Fruit fly (Drosophila melanogaster) whole organism, embryonic: ENCODE data around the gene CG13239.

Source experiments
- C15 ChIP-seq: fragments of 200-800 bp; sonication (Bioruptor generic); IDR thresholded peaks from 3 replicates; pipeline ENCODE4 v1.3.6; 2022; ENCODE audit warnings: missing biosample characterization, missing genetic modification characterization
- CG1233 ChIP-seq: fragments of 200-800 bp; sonication (Bioruptor generic); optimal IDR thresholded peaks from 4 replicates; lab custom pipeline; 2018; ENCODE audit warnings: missing biosample characterization, mild to moderate bottlenecking, missing genetic modification characterization
- CG14667 ChIP-seq: fragments of 200-800 bp; sonication (Bioruptor generic); IDR thresholded peaks from 2 replicates; pipeline ENCODE4 v1.3.6; 2022; ENCODE audit warnings: missing biosample characterization, missing genetic modification characterization
- CG1602 ChIP-seq: fragments of 200-800 bp; sonication (Bioruptor generic); optimal IDR thresholded peaks from 3 replicates; lab custom pipeline; 2016; ENCODE audit warnings: missing biosample characterization, missing genetic modification characterization
- CG18476 ChIP-seq: fragments of 200-800 bp; sonication (Bioruptor generic); optimal IDR thresholded peaks from 2 replicates; lab custom pipeline; 2016; ENCODE audit warnings: missing biosample characterization, mild to moderate bottlenecking, missing genetic modification characterization
- CG2116 ChIP-seq: fragments of 200-800 bp; sonication (Bioruptor generic); optimal IDR thresholded peaks from 3 replicates; lab custom pipeline; 2018; ENCODE audit warnings: missing biosample characterization, mild to moderate bottlenecking, missing genetic modification characterization
- CG2712 ChIP-seq: fragments of 200-800 bp; optimal IDR thresholded peaks from 3 replicates; lab custom pipeline; 2019; ENCODE audit warnings: missing biosample characterization, mild to moderate bottlenecking, missing genetic modification characterization, moderate library complexity
- CG6791 ChIP-seq: fragments of 200-800 bp; sonication (Bioruptor generic); IDR thresholded peaks from 3 replicates; pipeline ENCODE4 v1.3.6; 2022; ENCODE audit warnings: missing biosample characterization, missing genetic modification characterization; ENCODE audit not compliant: partially characterized antibody
- CG7271 ChIP-seq: fragments of 200-800 bp; sonication (Bioruptor generic); optimal IDR thresholded peaks from 2 replicates; lab custom pipeline; 2018; ENCODE audit warnings: missing biosample characterization, mild to moderate bottlenecking, missing genetic modification characterization, moderate library complexity
- CG7786 ChIP-seq: fragments of 200-800 bp; sonication (Bioruptor generic); optimal IDR thresholded peaks from 2 replicates; lab custom pipeline; 2016; ENCODE audit warnings: missing biosample characterization, missing genetic modification characterization
- CG7928 ChIP-seq: fragments of 200-800 bp; sonication (Bioruptor generic); optimal IDR thresholded peaks from 2 replicates; lab custom pipeline; 2017; ENCODE audit warnings: missing biosample characterization, mild to moderate bottlenecking, missing genetic modification characterization
- CG8765 ChIP-seq: fragments of 200-800 bp; sonication (Bioruptor generic); IDR thresholded peaks from 2 replicates; pipeline ENCODE4 v1.3.6; 2022; ENCODE audit warnings: missing biosample characterization, missing genetic modification characterization
- CkIIα-i1 ChIP-seq: fragments of 200-800 bp; sonication (Bioruptor generic); IDR thresholded peaks from 2 replicates; pipeline ENCODE4 v1.3.6; 2022; ENCODE audit warnings: missing biosample characterization, missing genetic modification characterization
- Dp ChIP-seq: fragments of 200-800 bp; sonication (Bioruptor generic); optimal IDR thresholded peaks from 2 replicates; lab custom pipeline; 2018; ENCODE audit warnings: missing biosample characterization, mild to moderate bottlenecking, missing genetic modification characterization, moderate library complexity
- Ets97D ChIP-seq: fragments of 200-800 bp; sonication (Bioruptor generic); optimal IDR thresholded peaks from 3 replicates; lab custom pipeline; 2016; ENCODE audit warnings: missing biosample characterization, missing genetic modification characterization
- HLH54F ChIP-seq: fragments of 200-800 bp; sonication (Bioruptor generic); optimal IDR thresholded peaks from 3 replicates; lab custom pipeline; 2016; ENCODE audit warnings: missing biosample characterization, missing genetic modification characterization
- Hsf ChIP-seq: fragments of 200-800 bp; sonication (Bioruptor generic); optimal IDR thresholded peaks from 3 replicates; lab custom pipeline; 2016; ENCODE audit warnings: missing biosample characterization, missing genetic modification characterization
- Mes4 ChIP-seq: fragments of 200-800 bp; sonication (Bioruptor generic); optimal IDR thresholded peaks from 2 replicates; lab custom pipeline; 2016; ENCODE audit warnings: missing biosample characterization, missing genetic modification characterization
- Myb ChIP-seq: fragments of 200-800 bp; sonication (Bioruptor generic); optimal IDR thresholded peaks from 2 replicates; lab custom pipeline; 2016; ENCODE audit warnings: missing biosample characterization, missing genetic modification characterization
- Optix ChIP-seq: fragments of 200-800 bp; sonication (Bioruptor generic); IDR thresholded peaks from 3 replicates; pipeline ENCODE4 v1.3.6; 2022; ENCODE audit warnings: missing biosample characterization, missing genetic modification characterization
- Taf1 ChIP-seq: fragments of 200-800 bp; sonication (Bioruptor generic); IDR thresholded peaks from 2 replicates; pipeline ENCODE4 v1.3.6; 2022; ENCODE audit warnings: missing biosample characterization, missing genetic modification characterization
- al ChIP-seq: fragments of 200-800 bp; sonication (Bioruptor generic); IDR thresholded peaks from 2 replicates; pipeline ENCODE4 v1.3.6; 2022; ENCODE audit warnings: missing biosample characterization, missing genetic modification characterization
- cas ChIP-seq: fragments of 200-800 bp; sonication (Bioruptor generic); IDR thresholded peaks from 2 replicates; pipeline ENCODE4 v1.3.6; 2022; ENCODE audit warnings: missing biosample characterization, missing genetic modification characterization
- chif ChIP-seq, 2 experiments: fragments of 200-800 bp; sonication (Bioruptor generic); optimal IDR thresholded peaks; 3 replicates each; lab custom pipeline; 2016; ENCODE audit warnings: missing biosample characterization in 2 of 2, missing genetic modification characterization in 2 of 2
- chn ChIP-seq: fragments of 200-800 bp; sonication (Bioruptor generic); optimal IDR thresholded peaks from 2 replicates; lab custom pipeline; 2016; ENCODE audit warnings: missing biosample characterization, missing genetic modification characterization
- croc ChIP-seq: fragments of 200-800 bp; sonication (Bioruptor generic); conservative IDR thresholded peaks from 3 replicates; pipeline ENCODE4 v1.3.6; 2022; ENCODE audit warnings: missing biosample characterization, missing genetic modification characterization
- dati ChIP-seq: fragments of 200-800 bp; sonication (Bioruptor generic); IDR thresholded peaks from 2 replicates; pipeline ENCODE4 v1.3.6; 2022; ENCODE audit warnings: missing biosample characterization, missing genetic modification characterization
- dmrt99B ChIP-seq: fragments of 200-800 bp; sonication (Bioruptor generic); optimal IDR thresholded peaks from 2 replicates; lab custom pipeline; 2018; ENCODE audit warnings: missing biosample characterization, mild to moderate bottlenecking, missing genetic modification characterization, moderate library complexity
- fru ChIP-seq: fragments of >200 bp; optimal IDR thresholded peaks from 2 replicates; lab custom pipeline; 2017
- fu2 ChIP-seq: fragments of 200-800 bp; sonication (Bioruptor generic); optimal IDR thresholded peaks from 2 replicates; lab custom pipeline; 2016; ENCODE audit warnings: missing biosample characterization, missing genetic modification characterization
- gcm ChIP-seq: fragments of 200-800 bp; sonication (Bioruptor generic); optimal IDR thresholded peaks from 2 replicates; lab custom pipeline; 2019; ENCODE audit warnings: missing biosample characterization, mild to moderate bottlenecking, missing genetic modification characterization, moderate library complexity
- gfzf ChIP-seq: fragments of 200-800 bp; sonication (Bioruptor generic); optimal IDR thresholded peaks from 2 replicates; lab custom pipeline; 2016; ENCODE audit warnings: missing biosample characterization, mild to moderate bottlenecking, missing genetic modification characterization, moderate library complexity
- grau ChIP-seq: fragments of 200-800 bp; optimal IDR thresholded peaks from 3 replicates; lab custom pipeline; 2019; ENCODE audit warnings: missing biosample characterization, mild to moderate bottlenecking, missing genetic modification characterization, moderate library complexity
- gsb ChIP-seq: fragments of 200-800 bp; sonication (Bioruptor generic); IDR thresholded peaks from 2 replicates; pipeline ENCODE4 v1.3.6; 2022; ENCODE audit warnings: missing biosample characterization, missing genetic modification characterization
- hb ChIP-seq: fragments of 200-800 bp; sonication (Bioruptor generic); IDR thresholded peaks from 3 replicates; pipeline ENCODE4 v1.3.6; 2022; ENCODE audit warnings: missing biosample characterization, missing genetic modification characterization; ENCODE audit not compliant: partially characterized antibody
- insv ChIP-seq, 2 experiments: fragments of 200-800 bp; sonication (Bioruptor generic); optimal IDR thresholded peaks; 3 replicates each; lab custom pipeline; 2016 to 2018; ENCODE audit warnings: missing biosample characterization in 2 of 2, missing genetic modification characterization in 2 of 2
- ken ChIP-seq: fragments of 200-800 bp; sonication (Bioruptor generic); IDR thresholded peaks from 3 replicates; pipeline ENCODE4 v1.3.6; 2022; ENCODE audit warnings: missing biosample characterization, missing genetic modification characterization
- pan ChIP-seq, 4 experiments: fragments of >200 bp in 3 of 4; fragments of 200-800 bp in 1 of 4; sonication (Bioruptor generic) in 1 of 4; optimal IDR thresholded peaks in 3 of 4; IDR thresholded peaks in 1 of 4; 2 replicates each; pipeline versions ENCODE4 v1.3.6 to Lab custom; 2017 to 2022; ENCODE audit warnings: missing biosample characterization in 2 of 4, missing genetic modification characterization in 2 of 4, mixed read lengths in 1 of 4
- pho ChIP-seq: fragments of 200-800 bp; sonication (Bioruptor generic); optimal IDR thresholded peaks from 2 replicates; lab custom pipeline; 2016; ENCODE audit warnings: missing biosample characterization, missing genetic modification characterization
- pita ChIP-seq: fragments of 200-800 bp; sonication (Bioruptor generic); optimal IDR thresholded peaks from 2 replicates; lab custom pipeline; 2017; ENCODE audit warnings: missing biosample characterization, mild to moderate bottlenecking, missing genetic modification characterization
- pnt ChIP-seq: fragments of 200-800 bp; sonication (Bioruptor generic); optimal IDR thresholded peaks from 3 replicates; lab custom pipeline; 2016; ENCODE audit warnings: missing biosample characterization, missing genetic modification characterization
- sd ChIP-seq: fragments of 200-800 bp; sonication (Bioruptor generic); optimal IDR thresholded peaks from 3 replicates; lab custom pipeline; 2018; ENCODE audit warnings: missing biosample characterization, mild to moderate bottlenecking, missing genetic modification characterization, moderate library complexity
- sqz ChIP-seq: fragments of 200-800 bp; sonication (Bioruptor generic); optimal IDR thresholded peaks from 3 replicates; lab custom pipeline; 2018; ENCODE audit warnings: missing biosample characterization, mild to moderate bottlenecking, missing genetic modification characterization
- sug ChIP-seq: fragments of 200-800 bp; optimal IDR thresholded peaks from 2 replicates; lab custom pipeline; 2019; ENCODE audit warnings: missing biosample characterization, mild to moderate bottlenecking, missing genetic modification characterization, moderate library complexity
- tap ChIP-seq: fragments of 200-800 bp; optimal IDR thresholded peaks from 3 replicates; lab custom pipeline; 2019; ENCODE audit warnings: missing biosample characterization, mild to moderate bottlenecking, missing genetic modification characterization, moderate library complexity
- tll ChIP-seq, 2 experiments: fragments of 200-800 bp in 1 of 2; fragments of >200 bp in 1 of 2; sonication (Bioruptor generic) in 1 of 2; optimal IDR thresholded peaks; 2 replicates each; lab custom pipeline; 2017 to 2019; ENCODE audit warnings: missing biosample characterization in 2 of 2, missing genetic modification characterization in 2 of 2, mild to moderate bottlenecking in 1 of 2, moderate library complexity in 1 of 2
- ttk ChIP-seq: fragments of 200-800 bp; sonication (Bioruptor generic); IDR thresholded peaks from 2 replicates; pipeline ENCODE4 v2.1.2; 2022; ENCODE audit warnings: missing biosample characterization, missing genetic modification characterization
- twi ChIP-seq: fragments of 200-800 bp; optimal IDR thresholded peaks from 2 replicates; lab custom pipeline; 2019; ENCODE audit warnings: missing biosample characterization, mild to moderate bottlenecking, missing genetic modification characterization, moderate library complexity
- unpg ChIP-seq: fragments of 200-800 bp; sonication (Bioruptor generic); optimal IDR thresholded peaks from 3 replicates; lab custom pipeline; 2018; ENCODE audit warnings: missing biosample characterization, mild to moderate bottlenecking, missing genetic modification characterization, moderate library complexity
- wor ChIP-seq: fragments of 200-800 bp; sonication (Bioruptor generic); IDR thresholded peaks from 2 replicates; pipeline ENCODE4 v1.3.6; 2022; ENCODE audit warnings: missing biosample characterization, missing genetic modification characterization
- zf30C ChIP-seq: fragments of 200-800 bp; sonication (Bioruptor generic); optimal IDR thresholded peaks from 3 replicates; lab custom pipeline; 2018; ENCODE audit warnings: missing biosample characterization, mild to moderate bottlenecking, missing genetic modification characterization

Gene CG13239

dm6 chr3L:22865061-22865418 lies 4.5 kb downstream of the CG13239 start (continued):
- TF ChIP-seq croc (GFP tag; lab: Robert Waterston, UW): peak; percentile 49
- TF ChIP-seq wor (GFP tag; lab: Robert Waterston, UW): peak; percentile 56
- peak; percentile 84 for TF ChIP-seq grau (tag; lab: Kevin White, UChicago)
- TF ChIP-seq sd: peak; percentile 56
- TF ChIP-seq hb (GFP tag; lab: Robert Waterston, UW): no peak; the same call in 2 of the 3 replicates
- peak; percentile 28 for TF ChIP-seq CG2116
- peak; percentile 28 for TF ChIP-seq sqz (GFP tag; lab: Kevin White, UChicago)
- TF ChIP-seq HLH54F (GFP tag; lab: Kevin White, UChicago): peak; percentile 3
- TF ChIP-seq tap: peak; percentile 38
- TF ChIP-seq C15 (GFP tag; lab: Robert Waterston, UW): 0 out of 3 replicates have a peak, but pooled peaks have one; percentile 5
- peak; percentile 18 for TF ChIP-seq CG18476
- TF ChIP-seq unpg: peak; percentile 78
- no peak for TF ChIP-seq fu2 (GFP tag; lab: Kevin White, UChicago)
- no peak for TF ChIP-seq pho (GFP tag; lab: Kevin White, UChicago)
- TF ChIP-seq cas (GFP tag; lab: Robert Waterston, UW): peak; percentile 50; the same call in 1 of the 2 replicates
- TF ChIP-seq CG2712 (tag; lab: Kevin White, UChicago): peak; percentile 79
- peak; percentile 23 for TF ChIP-seq CG1233 (GFP tag; lab: Kevin White, UChicago)
- TF ChIP-seq gsb (GFP tag; lab: Robert Waterston, UW): no peak
- TF ChIP-seq CG1602 (GFP tag; lab: Kevin White, UChicago): peak; percentile 27
- TF ChIP-seq chif (GFP tag; optimal IDR thresholded peaks at IDR 0.05; lab: Kevin White, UChicago): no peak
- TF ChIP-seq CG7928 (GFP tag; lab: Kevin White, UChicago): peak; percentile 46
- TF ChIP-seq tll (GFP tag; optimal IDR thresholded peaks at IDR 0.05; lab: Kevin White, UChicago): no peak
- TF ChIP-seq Ets97D (GFP tag; lab: Kevin White, UChicago): no peak
- TF ChIP-seq CG7271 (tag; lab: Kevin White, UChicago): no peak
- 0 out of 3 replicates have a peak, but pooled peaks have one; percentile 22 for TF ChIP-seq Optix
- TF ChIP-seq CG14667 (GFP tag; lab: Robert Waterston, UW): peak; percentile 37; the same call in 1 of the 2 replicates
- TF ChIP-seq pnt (GFP tag; lab: Kevin White, UChicago): no peak
- peak in 1 of 2 experiments; percentile 7 for TF ChIP-seq insv (GFP tag; optimal IDR thresholded peaks at IDR 0.05; lab: Kevin White, UChicago)
- TF ChIP-seq dmrt99B (tag; lab: Kevin White, UChicago): peak; percentile 90
- TF ChIP-seq chn (GFP tag; lab: Kevin White, UChicago): peak; percentile 8
- TF ChIP-seq Dp (GFP tag; lab: Kevin White, UChicago): no peak
- TF ChIP-seq pita (GFP tag; lab: Kevin White, UChicago): no peak
- no peak for TF ChIP-seq gfzf (GFP tag; lab: Kevin White, UChicago)
- TF ChIP-seq Hsf (GFP tag; lab: Kevin White, UChicago): peak; percentile 53
- TF ChIP-seq CkIIα-i1 (GFP tag; lab: Robert Waterston, UW): no peak
- TF ChIP-seq dati (GFP tag; lab: Robert Waterston, UW): no peak
- no peak for TF ChIP-seq CG8765 (GFP tag; lab: Robert Waterston, UW)
- TF ChIP-seq zf30C (GFP tag; lab: Kevin White, UChicago): no peak
- TF ChIP-seq Taf1 (GFP tag; lab: Robert Waterston, UW): no peak
- TF ChIP-seq CG6791 (GFP tag; lab: Robert Waterston, UW): no peak
- TF ChIP-seq twi: peak; percentile 6
- no peak for TF ChIP-seq Mes4 (GFP tag; lab: Kevin White, UChicago)
- no peak for TF ChIP-seq fru (lab: Kevin White, UChicago)
- no peak for TF ChIP-seq pan (optimal IDR thresholded peaks at IDR 0.05; lab: Kevin White, UChicago)
- TF ChIP-seq pan (GFP tag; optimal IDR thresholded peaks at IDR 0.05 in 1 of 2, IDR thresholded peaks at IDR 0.05 in 1 of 2): peak in 1 of 2 experiments; percentile 77
- peak; percentile 66 for TF ChIP-seq al (GFP tag; lab: Robert Waterston, UW)
- 0 out of 3 replicates have a peak, but pooled peaks have one; percentile 63 for TF ChIP-seq ken (GFP tag; lab: Robert Waterston, UW)
- peak; percentile 34 for TF ChIP-seq sug
- peak; percentile 54 for TF ChIP-seq ttk
- peak; percentile 75 for TF ChIP-seq gcm (GFP tag; lab: Kevin White, UChicago)
- no peak for TF ChIP-seq Myb (GFP tag; lab: Kevin White, UChicago)
- TF ChIP-seq CG7786 (GFP tag; lab: Kevin White, UChicago): no peak
